Worm (Caenorhabditis elegans) whole organism, L2 larva: ENCODE data around the gene Y81G3A.4.
"Not testable (repeated sequence)": the region's sequence is repeated elsewhere in the genome, so short reads cannot be mapped to it uniquely, and the experiment has no call there.

ENCODE experiments used
- R02D3.7 ChIP-seq: fragments of 150-350 bp; optimal IDR thresholded peaks from 2 replicates; lab custom pipeline; 2014; ENCODE audit warnings: missing biosample characterization, missing genetic modification characterization
- alr-1 ChIP-seq: fragments of 150-350 bp; optimal IDR thresholded peaks from 2 replicates; lab custom pipeline; 2014; ENCODE audit warnings: missing biosample characterization, missing genetic modification characterization
- blmp-1 ChIP-seq: sonication (generic microtip); optimal IDR thresholded peaks from 2 replicates; lab custom pipeline; 2017; ENCODE audit warnings: missing genetic modification characterization, mild to moderate bottlenecking, missing compliant biosample characterization, antibody characterized with exemption, moderate library complexity; ENCODE audit not compliant: insufficient read depth
- ceh-16 ChIP-seq: fragments of 150-350 bp; optimal IDR thresholded peaks from 2 replicates; lab custom pipeline; 2014; ENCODE audit warnings: missing biosample characterization, missing genetic modification characterization
- ceh-82 ChIP-seq: fragments of 150-350 bp; optimal IDR thresholded peaks from 2 replicates; lab custom pipeline; 2014; ENCODE audit warnings: missing biosample characterization, missing genetic modification characterization
- crh-2 ChIP-seq: sonication (generic microtip); optimal IDR thresholded peaks from 2 replicates; lab custom pipeline; 2017; ENCODE audit warnings: missing biosample characterization, missing genetic modification characterization
- elt-1 ChIP-seq: fragments of 150-350 bp; optimal IDR thresholded peaks from 2 replicates; lab custom pipeline; 2014; ENCODE audit warnings: missing biosample characterization, missing genetic modification characterization
- elt-3 ChIP-seq: sonication (generic microtip); optimal IDR thresholded peaks from 2 replicates; lab custom pipeline; 2017; ENCODE audit warnings: missing biosample characterization, missing genetic modification characterization
- gmeb-1 ChIP-seq: fragments of 150-350 bp; optimal IDR thresholded peaks from 2 replicates; lab custom pipeline; 2014; ENCODE audit warnings: missing biosample characterization, missing genetic modification characterization
- lin-11 ChIP-seq: fragments of 150-350 bp; sonication (generic microtip); optimal IDR thresholded peaks from 2 replicates; lab custom pipeline; 2014; ENCODE audit warnings: missing biosample characterization, missing genetic modification characterization, inconsistent platforms, mixed read lengths
- lin-39 ChIP-seq: fragments of 150-350 bp; optimal IDR thresholded peaks from 2 replicates; lab custom pipeline; 2014; ENCODE audit warnings: missing biosample characterization, missing genetic modification reagents, missing genetic modification characterization
- lsy-2 ChIP-seq, 2 experiments: fragments of 150-350 bp in 1 of 2; sonication (generic microtip) in 1 of 2; optimal IDR thresholded peaks; 2 replicates each; lab custom pipeline; 2014 to 2017; ENCODE audit warnings: missing biosample characterization in 2 of 2, missing genetic modification characterization in 2 of 2
- mbf-1 ChIP-seq: sonication (generic microtip); optimal IDR thresholded peaks from 2 replicates; lab custom pipeline; 2017; ENCODE audit warnings: missing biosample characterization, missing genetic modification characterization
- nhr-11 ChIP-seq: fragments of 150-350 bp; optimal IDR thresholded peaks from 2 replicates; lab custom pipeline; 2014; ENCODE audit warnings: missing biosample characterization, missing genetic modification characterization
- nhr-12 ChIP-seq: fragments of 150-350 bp; optimal IDR thresholded peaks from 2 replicates; lab custom pipeline; 2014; ENCODE audit warnings: missing biosample characterization, missing genetic modification characterization
- nhr-21 ChIP-seq: fragments of 150-350 bp; optimal IDR thresholded peaks from 2 replicates; lab custom pipeline; 2014; ENCODE audit warnings: missing biosample characterization, missing genetic modification characterization
- nhr-23 ChIP-seq: fragments of 150-350 bp; optimal IDR thresholded peaks from 2 replicates; lab custom pipeline; 2014; ENCODE audit warnings: missing biosample characterization, missing genetic modification reagents, missing genetic modification characterization
- nhr-237 ChIP-seq: fragments of 150-350 bp; optimal IDR thresholded peaks from 2 replicates; lab custom pipeline; 2014; ENCODE audit warnings: missing biosample characterization, missing genetic modification characterization
- nhr-6 ChIP-seq: fragments of 150-350 bp; optimal IDR thresholded peaks from 2 replicates; lab custom pipeline; 2014; ENCODE audit warnings: missing biosample characterization, missing genetic modification characterization
- nhr-77 ChIP-seq: fragments of 150-350 bp; optimal IDR thresholded peaks from 2 replicates; lab custom pipeline; 2014; ENCODE audit warnings: missing biosample characterization, missing genetic modification characterization
- peb-1 ChIP-seq: fragments of 150-350 bp; optimal IDR thresholded peaks from 2 replicates; lab custom pipeline; 2014; ENCODE audit warnings: missing biosample characterization, missing genetic modification characterization
- sma-9 ChIP-seq, 2 experiments: fragments of 150-350 bp in 1 of 2; sonication (generic microtip) in 1 of 2; optimal IDR thresholded peaks; 2 replicates each; lab custom pipeline; 2014 to 2016; ENCODE audit warnings: missing genetic modification characterization in 2 of 2, mild to moderate bottlenecking in 1 of 2, missing biosample characterization in 1 of 2, missing compliant biosample characterization in 1 of 2, missing genetic modification reagents in 1 of 2, moderate library complexity in 1 of 2
- snpc-4 ChIP-seq: fragments of 150-350 bp; optimal IDR thresholded peaks from 2 replicates; lab custom pipeline; 2014; ENCODE audit warnings: missing biosample characterization, missing genetic modification characterization
- unc-39 ChIP-seq: fragments of 150-350 bp; optimal IDR thresholded peaks from 2 replicates; lab custom pipeline; 2014; ENCODE audit warnings: missing biosample characterization, missing genetic modification characterization
- zag-1 ChIP-seq: fragments of 150-350 bp; optimal IDR thresholded peaks from 2 replicates; lab custom pipeline; 2014; ENCODE audit warnings: missing biosample characterization, missing genetic modification characterization
- ztf-11 ChIP-seq: sonication (generic microtip); optimal IDR thresholded peaks from 2 replicates; lab custom pipeline; 2017; ENCODE audit warnings: missing biosample characterization, missing genetic modification characterization

Gene Y81G3A.4

ce11 chrII:13091123-13091522 is at the start of gene Y81G3A.4:
Gene Y81G3A.4, plus strand, starts transcription at chrII:13091423.
- TF ChIP-seq nhr-237 (tag; lab: Kevin White, UChicago) = no peak
- no peak for TF ChIP-seq nhr-11 (tag; lab: Kevin White, UChicago)
- no peak for TF ChIP-seq ceh-82
- no peak for TF ChIP-seq lsy-2 (tag; optimal IDR thresholded peaks at IDR 0.05; lab: Kevin White, UChicago)
- no peak for TF ChIP-seq elt-3 (tag; lab: Kevin White, UChicago)
- TF ChIP-seq sma-9 (GFP tag; optimal IDR thresholded peaks at IDR 0.05; lab: Kevin White, UChicago) = no peak
- no peak for TF ChIP-seq sma-9 (tag; optimal IDR thresholded peaks at IDR 0.05; lab: Kevin White, UChicago)
- TF ChIP-seq nhr-77 (tag; lab: Kevin White, UChicago) = no peak
- TF ChIP-seq, all 48 proteins: peak for 0

- TF ChIP-seq peb-1, elt-1, lin-11 (tag; lab: Kevin White, UChicago): not testable (repeated sequence)
- TF ChIP-seq, all 48 proteins: peak for 0; not testable (repeated sequence) for 48
Measured at ce11 chrII:13043433-13044054, 47.7 kb upstream of the Y81G3A.4 start, which contains the start of gene puf-6. Gene puf-6, minus strand, starts transcription at chrII:13043445.

ce11 chrII:13047106-13047505 is 44.1 kb upstream of the Y81G3A.4 start, which contains the start of gene F42G4.7:
Gene F42G4.7, minus strand, starts transcription at chrII:13047290.
- TF ChIP-seq zag-1 (tag; lab: Kevin White, UChicago); blmp-1; lin-39 (tag; lab: Kevin White, UChicago): not testable (repeated sequence)

- TF ChIP-seq R02D3.7; unc-39 (tag; lab: Kevin White, UChicago); nhr-237 (tag; lab: Kevin White, UChicago): not testable (repeated sequence)
Measured at ce11 chrII:13047609-13048008, 43.6 kb upstream of the Y81G3A.4 start, which contains the start of gene F42G4.2. Gene F42G4.2, plus strand, starts transcription at chrII:13047909.

- peak; percentile 41 for TF ChIP-seq snpc-4 (tag; lab: Kevin White, UChicago)
- TF ChIP-seq sma-9 (GFP tag; optimal IDR thresholded peaks at IDR 0.05; lab: Kevin White, UChicago) = no peak
- TF ChIP-seq sma-9 (tag; optimal IDR thresholded peaks at IDR 0.05; lab: Kevin White, UChicago) = no peak
Measured at ce11 chrII:13050050-13050449, 41.2 kb upstream of the Y81G3A.4 start.

ce11 chrII:13053443-13053842 is 37.8 kb upstream of the Y81G3A.4 start:
- TF ChIP-seq blmp-1 (peak; percentile 52), sma-9 (GFP tag; optimal IDR thresholded peaks at IDR 0.05; lab: Kevin White, UChicago) (no peak), sma-9 (tag; optimal IDR thresholded peaks at IDR 0.05; lab: Kevin White, UChicago) (no peak)

ce11 chrII:13056580-13056979 is 34.6 kb upstream of the Y81G3A.4 start, which contains the start of gene zyx-1:
Gene zyx-1, plus strand, starts transcription at chrII:13056910.
- TF ChIP-seq lin-11 (tag; lab: Kevin White, UChicago) (no peak), nhr-23 (tag; lab: Kevin White, UChicago) (no peak), mbf-1 (tag; lab: Kevin White, UChicago) (no peak), zag-1 (tag; lab: Kevin White, UChicago) (no peak), nhr-6 (tag; lab: Kevin White, UChicago) (no peak), ceh-16 (no peak), nhr-11 (tag; lab: Kevin White, UChicago) (no peak), crh-2 (tag; lab: Kevin White, UChicago) (no peak), ztf-11 (tag; lab: Kevin White, UChicago) (no peak), nhr-12 (tag; lab: Kevin White, UChicago) (no peak), snpc-4 (tag; lab: Kevin White, UChicago) (no peak), lsy-2 (tag; optimal IDR thresholded peaks at IDR 0.05; lab: Kevin White, UChicago) (no peak), nhr-21 (tag; lab: Kevin White, UChicago) (no peak)

ce11 chrII:13059196-13059595 is 32.0 kb upstream of the Y81G3A.4 start:
- no peak for TF ChIP-seq mbf-1 (tag; lab: Kevin White, UChicago)
- TF ChIP-seq lin-11 (tag; lab: Kevin White, UChicago) = no peak
- no peak for TF ChIP-seq gmeb-1 (tag; lab: Kevin White, UChicago)
- TF ChIP-seq alr-1 (tag; lab: Kevin White, UChicago) = no peak
